Worm (Caenorhabditis elegans) whole organism, L3 larva: ENCODE data around the gene dct-7.

Source experiments
- ZK546.5 ChIP-seq: sonication (generic microtip); optimal IDR thresholded peaks from 2 replicates; lab custom pipeline; 2017; ENCODE audit warnings: missing biosample characterization, missing genetic modification characterization
- aly-2 ChIP-seq: fragments of 150-350 bp; optimal IDR thresholded peaks from 2 replicates; lab custom pipeline; 2014; ENCODE audit warnings: missing biosample characterization, missing genetic modification characterization
- ama-1 ChIP-seq: fragments of 150-350 bp; optimal IDR thresholded peaks from 2 replicates; lab custom pipeline; 2018
- ceh-28 ChIP-seq: fragments of 150-350 bp; optimal IDR thresholded peaks from 2 replicates; lab custom pipeline; 2014; ENCODE audit warnings: missing biosample characterization, missing genetic modification reagents, missing genetic modification characterization
- ceh-82 ChIP-seq: fragments of 150-350 bp; optimal IDR thresholded peaks from 2 replicates; lab custom pipeline; 2014; ENCODE audit warnings: missing biosample characterization, missing genetic modification characterization
- ceh-9 ChIP-seq: sonication (generic microtip); optimal IDR thresholded peaks from 2 replicates; lab custom pipeline; 2018; ENCODE audit warnings: missing biosample characterization, missing genetic modification characterization
- daf-12 ChIP-seq: fragments of 150-350 bp; optimal IDR thresholded peaks from 2 replicates; lab custom pipeline; 2014; ENCODE audit warnings: missing biosample characterization, missing genetic modification reagents, missing genetic modification characterization
- egl-27 ChIP-seq: sonication (generic microtip); optimal IDR thresholded peaks from 4 replicates; lab custom pipeline; 2017; ENCODE audit warnings: missing biosample characterization, missing genetic modification reagents, missing genetic modification characterization
- elt-1 ChIP-seq: fragments of 150-350 bp; optimal IDR thresholded peaks from 2 replicates; lab custom pipeline; 2014; ENCODE audit warnings: missing biosample characterization, missing genetic modification characterization
- elt-2 ChIP-seq: sonication (generic microtip); optimal IDR thresholded peaks from 2 replicates; lab custom pipeline; 2016; ENCODE audit warnings: missing genetic modification reagents, mild to moderate bottlenecking, missing genetic modification characterization, missing compliant biosample characterization
- eor-1 ChIP-seq, 2 experiments: fragments of 150-350 bp; optimal IDR thresholded peaks; 2 replicates each; lab custom pipeline; 2014 to 2018; ENCODE audit warnings: missing biosample characterization in 2 of 2, missing genetic modification characterization in 2 of 2
- fkh-2 ChIP-seq: fragments of 150-350 bp; optimal IDR thresholded peaks from 2 replicates; lab custom pipeline; 2014; ENCODE audit warnings: missing biosample characterization, missing genetic modification reagents, missing genetic modification characterization
- fos-1 ChIP-seq: fragments of 150-350 bp; optimal IDR thresholded peaks from 2 replicates; lab custom pipeline; 2014; ENCODE audit warnings: missing biosample characterization, missing genetic modification characterization
- lin-15B ChIP-seq: fragments of 150-350 bp; optimal IDR thresholded peaks from 2 replicates; lab custom pipeline; 2014; ENCODE audit warnings: missing biosample characterization, missing genetic modification characterization
- lin-39 ChIP-seq: fragments of 150-350 bp; optimal IDR thresholded peaks from 2 replicates; lab custom pipeline; 2018; ENCODE audit warnings: missing biosample characterization, missing genetic modification reagents, missing genetic modification characterization
- lsy-12 ChIP-seq: sonication (generic microtip); optimal IDR thresholded peaks from 2 replicates; lab custom pipeline; 2016; ENCODE audit warnings: mild to moderate bottlenecking, missing genetic modification characterization, missing compliant biosample characterization
- mdl-1 ChIP-seq: fragments of 150-350 bp; optimal IDR thresholded peaks from 2 replicates; lab custom pipeline; 2014; ENCODE audit warnings: missing biosample characterization, missing genetic modification characterization
- nfya-1 ChIP-seq: sonication (generic microtip); optimal IDR thresholded peaks from 2 replicates; lab custom pipeline; 2017; ENCODE audit warnings: missing genetic modification characterization, mild to moderate bottlenecking, missing compliant biosample characterization, antibody characterized with exemption, moderate library complexity; ENCODE audit not compliant: insufficient read depth
- nhr-11 ChIP-seq: fragments of 150-350 bp; optimal IDR thresholded peaks from 2 replicates; lab custom pipeline; 2014; ENCODE audit warnings: missing biosample characterization, missing genetic modification characterization
- nhr-12 ChIP-seq: fragments of 150-350 bp; optimal IDR thresholded peaks from 2 replicates; lab custom pipeline; 2014; ENCODE audit warnings: missing biosample characterization, missing genetic modification characterization
- nhr-23 ChIP-seq: fragments of 150-350 bp; optimal IDR thresholded peaks from 2 replicates; lab custom pipeline; 2014; ENCODE audit warnings: missing biosample characterization, missing genetic modification reagents, missing genetic modification characterization
- nhr-237 ChIP-seq: fragments of 150-350 bp; optimal IDR thresholded peaks from 2 replicates; lab custom pipeline; 2014; ENCODE audit warnings: missing biosample characterization, missing genetic modification characterization
- nhr-25 ChIP-seq: sonication (generic microtip); optimal IDR thresholded peaks from 2 replicates; lab custom pipeline; 2017; ENCODE audit warnings: missing biosample characterization, missing genetic modification characterization
- nhr-28 ChIP-seq: fragments of 150-350 bp; optimal IDR thresholded peaks from 2 replicates; lab custom pipeline; 2014; ENCODE audit warnings: missing biosample characterization, missing genetic modification characterization
- nhr-43 ChIP-seq: sonication (generic microtip); optimal IDR thresholded peaks from 2 replicates; lab custom pipeline; 2016; ENCODE audit warnings: mild to moderate bottlenecking, missing genetic modification characterization, missing compliant biosample characterization; ENCODE audit not compliant: poor library complexity, severe bottlenecking
- nhr-67 ChIP-seq: fragments of 150-350 bp; optimal IDR thresholded peaks from 2 replicates; lab custom pipeline; 2014; ENCODE audit warnings: missing biosample characterization, missing genetic modification characterization
- pha-4 ChIP-seq: fragments of 150-350 bp; optimal IDR thresholded peaks from 2 replicates; lab custom pipeline; 2014; ENCODE audit warnings: missing biosample characterization, missing genetic modification reagents, missing genetic modification characterization
- pqm-1 ChIP-seq: fragments of 150-350 bp; optimal IDR thresholded peaks from 2 replicates; lab custom pipeline; 2017; ENCODE audit warnings: missing biosample characterization, missing genetic modification characterization, inconsistent platforms
- sea-2 ChIP-seq: fragments of 150-350 bp; sonication (generic microtip); optimal IDR thresholded peaks from 4 replicates; lab custom pipeline; 2014; ENCODE audit warnings: missing biosample characterization, missing genetic modification reagents, missing genetic modification characterization
- skn-1 ChIP-seq: fragments of 150-350 bp; optimal IDR thresholded peaks from 2 replicates; lab custom pipeline; 2014; ENCODE audit warnings: missing biosample characterization, missing genetic modification characterization
- snpc-4 ChIP-seq: fragments of 150-350 bp; optimal IDR thresholded peaks from 2 replicates; lab custom pipeline; 2014; ENCODE audit warnings: missing biosample characterization, missing genetic modification characterization
- tbx-2 ChIP-seq: sonication (generic microtip); optimal IDR thresholded peaks from 2 replicates; lab custom pipeline; 2016; ENCODE audit warnings: mild to moderate bottlenecking, missing genetic modification characterization, missing compliant biosample characterization
- unc-62 ChIP-seq: fragments of 150-350 bp; sonication (generic microtip); optimal IDR thresholded peaks from 4 replicates; lab custom pipeline; 2014; ENCODE audit warnings: missing biosample characterization, missing genetic modification reagents, missing genetic modification characterization
- zag-1 ChIP-seq: fragments of 150-350 bp; optimal IDR thresholded peaks from 2 replicates; lab custom pipeline; 2014; ENCODE audit warnings: missing biosample characterization, missing genetic modification characterization
- ztf-11 ChIP-seq: fragments of 150-350 bp; optimal IDR thresholded peaks from 2 replicates; lab custom pipeline; 2014; ENCODE audit warnings: missing biosample characterization, missing genetic modification characterization

Gene dct-7

ce11 chrIV:4284989-4285388 is 5.4 kb downstream of the dct-7 start:
- peak; percentile 48 for TF ChIP-seq pqm-1 (tag; lab: Kevin White, UChicago)
- no peak for TF ChIP-seq lin-15B
- no peak for TF ChIP-seq lsy-12 (tag; lab: Kevin White, UChicago)
- no peak for TF ChIP-seq aly-2 (tag; lab: Kevin White, UChicago)
- TF ChIP-seq elt-2 (tag; lab: Kevin White, UChicago) = peak; percentile 64
- TF ChIP-seq snpc-4 = no peak
- TF ChIP-seq, all 47 proteins: peak for 2

- TF ChIP-seq zag-1 (tag; lab: Kevin White, UChicago) (no peak), ztf-11 (no peak), sea-2 (GFP tag; lab: Kevin White, UChicago) (no peak), mdl-1 (tag; lab: Kevin White, UChicago) (no peak), nhr-28 (tag; lab: Kevin White, UChicago) (no peak), elt-2 (tag; lab: Kevin White, UChicago) (no peak), ceh-9 (no peak), nhr-237 (tag; lab: Kevin White, UChicago) (no peak), nhr-67 (tag; lab: Kevin White, UChicago) (no peak), nfya-1 (no peak), tbx-2 (tag; lab: Kevin White, UChicago) (no peak), pqm-1 (tag; lab: Kevin White, UChicago) (no peak), lsy-12 (tag; lab: Kevin White, UChicago) (no peak)
Measured at ce11 chrIV:4284020-4284419, 6.4 kb downstream of the dct-7 start, which contains the start of gene F15E6.6. F15E6.6 (minus strand) TSS chrIV:4284120.

- TF ChIP-seq pqm-1 (tag; lab: Kevin White, UChicago) (peak; percentile 23), ceh-82 (tag; lab: Kevin White, UChicago) (no peak), ceh-28 (tag; lab: Kevin White, UChicago) (peak; percentile 52), daf-12 (tag; lab: Kevin White, UChicago) (no peak), eor-1 (tag; optimal IDR thresholded peaks at IDR 0.05; lab: Kevin White, UChicago) (no peak), elt-2 (tag; lab: Kevin White, UChicago) (peak; percentile 27)
- TF ChIP-seq, all 47 proteins: peak for 3
Measured at ce11 chrIV:4277694-4278093, 12.7 kb downstream of the dct-7 start, which contains the start of gene nhr-78. nhr-78 (minus strand) TSS chrIV:4277875.

ce11 chrIV:4272167-4272566 is 18.2 kb downstream of the dct-7 start, which contains the start of gene F36A4.1:
F36A4.1 (plus strand) TSS chrIV:4272467.
- TF ChIP-seq nhr-237 (tag; lab: Kevin White, UChicago) = no peak
- TF ChIP-seq ama-1 (lab: Kevin White, UChicago) = no peak
- TF ChIP-seq fos-1 = no peak
- TF ChIP-seq mdl-1 (tag; lab: Kevin White, UChicago) = no peak
- no peak for TF ChIP-seq elt-1
- no peak for TF ChIP-seq skn-1 (tag; lab: Kevin White, UChicago)
- TF ChIP-seq eor-1 (tag; optimal IDR thresholded peaks at IDR 0.05; lab: Kevin White, UChicago) = no peak
- no peak for TF ChIP-seq snpc-4
- TF ChIP-seq nhr-43 = no peak
- TF ChIP-seq nhr-23 (tag; lab: Kevin White, UChicago) = no peak
- no peak for TF ChIP-seq lsy-12 (tag; lab: Kevin White, UChicago)
- TF ChIP-seq lin-39 (tag; lab: Kevin White, UChicago) = no peak
- TF ChIP-seq fkh-2 (tag; lab: Kevin White, UChicago) = no peak
- TF ChIP-seq ZK546.5 (tag; lab: Kevin White, UChicago) = no peak
- no peak for TF ChIP-seq pha-4 (tag; lab: Kevin White, UChicago)
- no peak for TF ChIP-seq ceh-28 (tag; lab: Kevin White, UChicago)
- no peak for TF ChIP-seq zag-1 (tag; lab: Kevin White, UChicago)
- no peak for TF ChIP-seq egl-27
- no peak for TF ChIP-seq nhr-28 (tag; lab: Kevin White, UChicago)

ce11 chrIV:4270925-4271324 is 19.4 kb downstream of the dct-7 start, which contains the start of gene F36A4.2:
F36A4.2 (plus strand) TSS chrIV:4271225.
- TF ChIP-seq unc-62 (no peak), ztf-11 (no peak), nhr-11 (tag; lab: Kevin White, UChicago) (no peak), fkh-2 (tag; lab: Kevin White, UChicago) (no peak), daf-12 (tag; lab: Kevin White, UChicago) (no peak), ama-1 (lab: Kevin White, UChicago) (no peak), elt-1 (no peak), nhr-12 (no peak), ceh-9 (no peak), lin-39 (tag; lab: Kevin White, UChicago) (no peak), sea-2 (GFP tag; lab: Kevin White, UChicago) (no peak), nhr-25 (tag; lab: Kevin White, UChicago) (no peak), mdl-1 (tag; lab: Kevin White, UChicago) (no peak)
- TF ChIP-seq, all 47 proteins: peak for 0
